Fruit fly (Drosophila melanogaster) whole organism: ENCODE results near the gene mael.

Experiments
- CG8478 ChIP-seq: fragments of >200 bp; optimal IDR thresholded peaks from 2 replicates; lab custom pipeline; 2018; ENCODE audit warnings: inconsistent platforms
- Dll ChIP-seq: fragments of >200 bp; optimal IDR thresholded peaks from 2 replicates; lab custom pipeline; 2017
- EcR ChIP-seq, 2 experiments: fragments of >200 bp; optimal IDR thresholded peaks; 2 replicates each; lab custom pipeline; 2017; ENCODE audit warnings: missing biosample characterization in 2 of 2, missing genetic modification characterization in 2 of 2, missing genetic modification reagents in 2 of 2
- pan ChIP-seq: fragments of >200 bp; optimal IDR thresholded peaks from 2 replicates; lab custom pipeline; 2017
- psq ChIP-seq: fragments of >200 bp; optimal IDR thresholded peaks from 2 replicates; lab custom pipeline; 2017
- usp ChIP-seq: fragments of >200 bp; optimal IDR thresholded peaks from 2 replicates; lab custom pipeline; 2017; ENCODE audit warnings: missing biosample characterization, missing genetic modification characterization, mixed read lengths

DNA sequence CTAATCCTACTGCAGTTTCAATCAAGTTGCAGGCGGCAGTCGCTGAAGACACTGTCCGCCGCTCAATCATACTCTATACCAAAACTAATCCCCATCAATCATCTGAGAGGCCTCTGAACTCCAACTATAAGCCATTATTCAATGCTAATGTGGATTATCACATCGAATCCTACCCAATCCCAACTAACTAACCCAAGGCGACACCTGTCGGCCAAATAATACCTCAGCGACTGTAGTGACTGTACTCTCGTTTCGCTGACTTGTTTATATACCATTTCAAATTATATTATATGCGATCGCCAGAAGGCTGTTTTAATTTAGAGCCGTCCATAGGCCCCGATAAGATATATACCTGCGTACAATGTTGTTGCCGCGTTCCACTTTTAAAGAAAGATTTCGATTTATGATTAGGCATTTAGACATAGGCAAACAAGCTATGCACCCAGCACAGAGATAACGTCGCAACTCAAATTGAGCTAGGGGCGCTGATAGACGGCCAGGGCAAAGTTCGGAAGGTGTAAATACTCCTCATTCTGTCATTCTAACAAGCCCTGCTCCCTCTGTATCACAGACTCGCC lies 49.2 kb upstream of the mael start:
- TF ChIP-seq psq (lab: Kevin White, UChicago) = no peak
- TF ChIP-seq usp (GFP tag; lab: Kevin White, UChicago) = no peak
- TF ChIP-seq pan = no peak
- no peak for TF ChIP-seq EcR (GFP tag; optimal IDR thresholded peaks at IDR 0.05; lab: Kevin White, UChicago)
- TF ChIP-seq CG8478 = no peak
- no peak for TF ChIP-seq Dll (lab: Kevin White, UChicago)
